Fruit fly (Drosophila melanogaster) whole organism, pupa: ENCODE data around the gene kst.
A peak's percentile ranks its signal among the peaks of the same experiment; 100 is the strongest.

Experiments used
- CG10348 ChIP-seq: fragments of 200-800 bp; sonication (Bioruptor generic); IDR thresholded peaks from 2 replicates; pipeline ENCODE4 v1.3.6; 2022; ENCODE audit warnings: missing biosample characterization, missing genetic modification characterization
- CG13204 ChIP-seq: fragments of 200-800 bp; sonication (Bioruptor generic); optimal IDR thresholded peaks from 2 replicates; lab custom pipeline; 2018; ENCODE audit warnings: missing biosample characterization, mild to moderate bottlenecking, missing genetic modification characterization, moderate library complexity
- CG14655 ChIP-seq: fragments of 200-800 bp; sonication (Bioruptor generic); optimal IDR thresholded peaks from 3 replicates; lab custom pipeline; 2017; ENCODE audit warnings: mild to moderate bottlenecking, missing biosample characterization, missing genetic modification reagents, missing genetic modification characterization
- CG15710 ChIP-seq: fragments of 200-800 bp; sonication (Bioruptor generic); optimal IDR thresholded peaks from 2 replicates; lab custom pipeline; 2018; ENCODE audit warnings: missing biosample characterization, mild to moderate bottlenecking, missing genetic modification characterization, moderate library complexity
- CG34367 ChIP-seq: fragments of 200-800 bp; sonication (Bioruptor generic); optimal IDR thresholded peaks from 2 replicates; lab custom pipeline; 2018; ENCODE audit warnings: missing biosample characterization, mild to moderate bottlenecking, missing genetic modification characterization
- CG8301 ChIP-seq: fragments of 200-800 bp; sonication (Bioruptor generic); optimal IDR thresholded peaks from 2 replicates; lab custom pipeline; 2018; ENCODE audit warnings: missing biosample characterization, mild to moderate bottlenecking, missing genetic modification characterization
- CG9948 ChIP-seq: fragments of 200-800 bp; sonication (Bioruptor generic); optimal IDR thresholded peaks from 2 replicates; lab custom pipeline; 2018; ENCODE audit warnings: missing biosample characterization, mild to moderate bottlenecking, missing genetic modification characterization, moderate library complexity
- EcR ChIP-seq: fragments of 200-800 bp; sonication (Bioruptor generic); optimal IDR thresholded peaks from 3 replicates; lab custom pipeline; 2019; ENCODE audit warnings: missing biosample characterization, missing genetic modification characterization, mild to moderate bottlenecking, moderate library complexity, missing genetic modification reagents
- Ets98B ChIP-seq: fragments of 200-800 bp; sonication (Bioruptor generic); IDR thresholded peaks from 2 replicates; pipeline ENCODE4 v1.3.6; 2022; ENCODE audit warnings: missing biosample characterization, missing genetic modification characterization
- Pif1B ChIP-seq: fragments of 200-800 bp; sonication (Bioruptor generic); optimal IDR thresholded peaks from 3 replicates; lab custom pipeline; 2016; ENCODE audit warnings: missing biosample characterization, missing genetic modification characterization
- Snoo ChIP-seq: fragments of 200-800 bp; sonication (Bioruptor generic); optimal IDR thresholded peaks from 3 replicates; lab custom pipeline; 2017; ENCODE audit warnings: missing biosample characterization, mild to moderate bottlenecking, missing genetic modification characterization, inconsistent platforms
- fd96Ca ChIP-seq: fragments of 200-800 bp; sonication (Bioruptor generic); IDR thresholded peaks from 3 replicates; pipeline ENCODE4 v1.3.6; 2022; ENCODE audit warnings: missing biosample characterization, missing genetic modification characterization
- gl ChIP-seq: fragments of 200-800 bp; sonication (Bioruptor generic); optimal IDR thresholded peaks from 2 replicates; lab custom pipeline; 2018; ENCODE audit warnings: missing biosample characterization, mild to moderate bottlenecking, missing genetic modification characterization
- rn ChIP-seq: fragments of 200-800 bp; sonication (Bioruptor generic); IDR thresholded peaks from 2 replicates; pipeline ENCODE4 v1.3.6; 2022; ENCODE audit warnings: missing biosample characterization, missing genetic modification characterization

dm6 chr3L:3385437-3385802 is 48.8 kb downstream of the kst start:
- TF ChIP-seq Snoo (tag; lab: Kevin White, UChicago) (no peak), gl (tag; lab: Kevin White, UChicago) (no peak), CG15710 (tag; lab: Kevin White, UChicago) (no peak), EcR (GFP tag; lab: Kevin White, UChicago) (peak; percentile 10), CG9948 (no peak), Ets98B (GFP tag; lab: Robert Waterston, UW) (no peak), rn (GFP tag; lab: Robert Waterston, UW) (no peak), CG14655 (no peak), fd96Ca (no peak), CG34367 (tag; lab: Kevin White, UChicago) (no peak), Pif1B (GFP tag; lab: Kevin White, UChicago) (no peak), CG8301 (no peak), CG10348 (GFP tag; lab: Robert Waterston, UW) (no peak), CG13204 (GFP tag; lab: Kevin White, UChicago) (no peak)
